Fruit fly (Drosophila melanogaster) whole organism, pupa: ENCODE measurements around the gene CG9727.

Experiments
- CG10348 ChIP-seq: fragments of 200-800 bp; sonication (Bioruptor generic); IDR thresholded peaks from 2 replicates; pipeline ENCODE4 v1.3.6; 2022; ENCODE audit warnings: missing biosample characterization, missing genetic modification characterization
- CG12605 ChIP-seq: fragments of 200-800 bp; sonication (Bioruptor generic); IDR thresholded peaks from 2 replicates; pipeline ENCODE4 v1.3.6; 2022; ENCODE audit warnings: missing biosample characterization, missing genetic modification characterization
- CG13204 ChIP-seq: fragments of 200-800 bp; sonication (Bioruptor generic); optimal IDR thresholded peaks from 2 replicates; lab custom pipeline; 2018; ENCODE audit warnings: missing biosample characterization, mild to moderate bottlenecking, missing genetic modification characterization, moderate library complexity
- CG14655 ChIP-seq: fragments of 200-800 bp; sonication (Bioruptor generic); optimal IDR thresholded peaks from 3 replicates; lab custom pipeline; 2017; ENCODE audit warnings: mild to moderate bottlenecking, missing biosample characterization, missing genetic modification reagents, missing genetic modification characterization
- CG15710 ChIP-seq: fragments of 200-800 bp; sonication (Bioruptor generic); optimal IDR thresholded peaks from 2 replicates; lab custom pipeline; 2018; ENCODE audit warnings: missing biosample characterization, mild to moderate bottlenecking, missing genetic modification characterization, moderate library complexity
- CG17806 ChIP-seq: fragments of 200-800 bp; sonication (Bioruptor generic); optimal IDR thresholded peaks from 2 replicates; lab custom pipeline; 2018; ENCODE audit warnings: missing biosample characterization, mild to moderate bottlenecking, missing genetic modification characterization, moderate library complexity
- CG32121 ChIP-seq: fragments of 200-800 bp; sonication (Bioruptor generic); IDR thresholded peaks from 2 replicates; pipeline ENCODE4 v1.3.6; 2022; ENCODE audit warnings: missing biosample characterization, missing genetic modification characterization
- CG34367 ChIP-seq: fragments of 200-800 bp; sonication (Bioruptor generic); optimal IDR thresholded peaks from 2 replicates; lab custom pipeline; 2018; ENCODE audit warnings: missing biosample characterization, mild to moderate bottlenecking, missing genetic modification characterization
- CG4496 ChIP-seq: fragments of 200-800 bp; sonication (Bioruptor generic); IDR thresholded peaks from 3 replicates; pipeline ENCODE4 v1.3.6; 2022; ENCODE audit warnings: missing biosample characterization, missing genetic modification characterization
- CG8159 ChIP-seq: fragments of 200-800 bp; sonication (Bioruptor generic); optimal IDR thresholded peaks from 3 replicates; lab custom pipeline; 2018; ENCODE audit warnings: missing biosample characterization, mild to moderate bottlenecking, missing genetic modification characterization, moderate library complexity
- CG8301 ChIP-seq: fragments of 200-800 bp; sonication (Bioruptor generic); optimal IDR thresholded peaks from 2 replicates; lab custom pipeline; 2018; ENCODE audit warnings: missing biosample characterization, mild to moderate bottlenecking, missing genetic modification characterization
- CG9948 ChIP-seq: fragments of 200-800 bp; sonication (Bioruptor generic); optimal IDR thresholded peaks from 2 replicates; lab custom pipeline; 2018; ENCODE audit warnings: missing biosample characterization, mild to moderate bottlenecking, missing genetic modification characterization, moderate library complexity
- D1 ChIP-seq: fragments of 200-800 bp; sonication (Bioruptor generic); optimal IDR thresholded peaks from 2 replicates; lab custom pipeline; 2018; ENCODE audit warnings: missing biosample characterization, mild to moderate bottlenecking, missing genetic modification characterization, moderate library complexity
- EcR ChIP-seq: fragments of 200-800 bp; sonication (Bioruptor generic); optimal IDR thresholded peaks from 3 replicates; lab custom pipeline; 2019; ENCODE audit warnings: missing biosample characterization, missing genetic modification characterization, mild to moderate bottlenecking, moderate library complexity, missing genetic modification reagents
- Ets98B ChIP-seq: fragments of 200-800 bp; sonication (Bioruptor generic); IDR thresholded peaks from 2 replicates; pipeline ENCODE4 v1.3.6; 2022; ENCODE audit warnings: missing biosample characterization, missing genetic modification characterization
- Pif1A ChIP-seq: fragments of 200-800 bp; sonication (Bioruptor generic); optimal IDR thresholded peaks from 3 replicates; lab custom pipeline; 2016; ENCODE audit warnings: missing biosample characterization, missing genetic modification characterization
- Pif1B ChIP-seq: fragments of 200-800 bp; sonication (Bioruptor generic); optimal IDR thresholded peaks from 3 replicates; lab custom pipeline; 2016; ENCODE audit warnings: missing biosample characterization, missing genetic modification characterization
- Snoo ChIP-seq: fragments of 200-800 bp; sonication (Bioruptor generic); optimal IDR thresholded peaks from 3 replicates; lab custom pipeline; 2017; ENCODE audit warnings: missing biosample characterization, mild to moderate bottlenecking, missing genetic modification characterization, inconsistent platforms
- fd96Ca ChIP-seq: fragments of 200-800 bp; sonication (Bioruptor generic); IDR thresholded peaks from 3 replicates; pipeline ENCODE4 v1.3.6; 2022; ENCODE audit warnings: missing biosample characterization, missing genetic modification characterization
- gl ChIP-seq: fragments of 200-800 bp; sonication (Bioruptor generic); optimal IDR thresholded peaks from 2 replicates; lab custom pipeline; 2018; ENCODE audit warnings: missing biosample characterization, mild to moderate bottlenecking, missing genetic modification characterization
- rn ChIP-seq: fragments of 200-800 bp; sonication (Bioruptor generic); IDR thresholded peaks from 2 replicates; pipeline ENCODE4 v1.3.6; 2022; ENCODE audit warnings: missing biosample characterization, missing genetic modification characterization

Gene CG9727

DNA sequence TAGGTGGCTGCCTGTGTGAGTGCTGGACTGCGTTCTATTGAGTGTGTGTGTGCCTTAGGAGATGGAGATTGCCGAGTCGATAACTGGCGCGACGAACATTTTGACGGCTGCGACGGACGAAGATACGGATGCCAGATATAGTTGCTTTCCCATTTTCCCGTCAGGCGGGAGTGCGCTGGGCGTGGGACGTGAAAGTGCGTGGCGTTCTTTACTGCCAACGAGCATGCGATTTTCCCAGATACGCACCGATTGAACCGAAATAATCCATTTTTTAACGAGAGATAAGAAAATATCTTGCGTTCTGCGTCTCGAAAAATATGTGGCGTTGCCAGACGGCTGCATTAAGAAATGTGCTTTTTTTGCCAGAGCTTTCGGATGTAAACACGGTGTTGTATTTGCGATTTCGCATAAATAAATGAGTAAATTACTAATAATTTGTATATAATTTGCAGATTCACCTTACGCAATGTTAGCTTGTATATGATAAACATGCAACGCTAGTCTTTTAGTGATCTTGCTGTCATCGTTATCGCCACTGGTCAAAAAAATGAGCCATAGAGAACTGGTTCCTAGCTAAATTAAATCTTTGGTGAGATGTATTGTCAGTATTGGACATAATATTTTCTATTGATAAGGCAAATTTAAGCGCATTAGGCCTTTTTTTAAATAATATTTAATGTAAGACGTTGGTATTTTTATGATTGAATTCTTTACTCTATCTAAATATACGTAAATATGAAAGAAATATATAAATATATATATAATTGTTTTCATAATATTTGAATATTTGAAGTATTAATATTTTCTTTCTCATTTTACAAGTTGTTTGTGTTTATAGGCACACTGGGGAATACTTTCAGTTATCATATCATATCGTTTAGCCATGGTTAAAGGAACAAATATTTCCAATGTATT, at the start of gene CG9727:
Gene CG9727, minus strand, starts transcription at position 537 of the 915 bp plus-strand sequence.
- no peak for TF ChIP-seq Ets98B (GFP tag; lab: Robert Waterston, UW)
- TF ChIP-seq Snoo (tag; lab: Kevin White, UChicago), result no peak
- no peak for TF ChIP-seq CG13204 (GFP tag; lab: Kevin White, UChicago)
- TF ChIP-seq CG34367 (tag; lab: Kevin White, UChicago), result no peak
- TF ChIP-seq fd96Ca, result no peak
- TF ChIP-seq D1 (tag; lab: Kevin White, UChicago), result no peak
- TF ChIP-seq CG17806 (tag; lab: Kevin White, UChicago), result no peak
- 0 out of 3 replicates have a peak, but pooled peaks have one; percentile 14 for TF ChIP-seq CG4496 (GFP tag; lab: Robert Waterston, UW)
- TF ChIP-seq, all 21 proteins: peak for 1

DNA sequence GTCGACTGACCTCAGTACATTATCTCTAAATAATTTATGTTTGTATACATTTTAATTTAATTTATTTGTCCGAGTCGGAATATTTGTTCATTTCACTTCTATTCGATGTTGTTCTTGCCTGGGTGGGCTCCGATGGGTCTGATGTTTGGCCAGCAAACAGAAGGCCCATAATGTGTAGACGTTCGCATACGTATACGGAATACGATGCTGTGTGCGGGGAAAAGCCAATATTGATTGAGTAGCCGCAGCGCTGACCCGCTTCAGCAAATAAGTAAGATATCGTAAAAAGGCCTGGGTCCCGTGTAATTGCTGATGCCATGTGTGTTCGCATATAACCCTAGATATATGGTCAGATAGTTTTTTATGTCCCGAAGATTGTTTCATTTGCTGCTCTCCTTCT, 47.9 kb upstream of the CG9727 start:
- TF ChIP-seq CG8301 (tag; lab: Kevin White, UChicago) (no peak), CG34367 (tag; lab: Kevin White, UChicago) (no peak), CG4496 (GFP tag; lab: Robert Waterston, UW) (no peak)

DNA sequence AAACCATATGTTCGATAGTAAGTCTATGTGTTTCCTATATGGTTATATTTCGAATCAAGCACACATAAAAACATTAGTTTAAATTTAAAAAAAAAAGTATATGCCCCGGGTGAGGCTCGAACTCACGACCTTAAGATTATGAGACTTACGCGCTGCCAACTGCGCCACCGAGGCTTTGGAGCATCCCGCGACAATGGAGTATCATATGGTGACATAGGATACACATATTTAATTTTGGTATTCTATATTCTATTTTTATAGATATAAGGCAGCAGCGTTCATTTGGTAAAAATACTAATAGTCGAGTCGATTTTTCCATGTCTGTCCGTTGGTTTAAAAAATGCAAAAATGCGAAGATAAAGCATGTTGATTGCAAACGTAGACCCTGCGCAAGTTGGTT, 39.5 kb upstream of the CG9727 start:
- TF ChIP-seq CG32121 (GFP tag; lab: Robert Waterston, UW), result no peak
- TF ChIP-seq Pif1A (GFP tag; lab: Kevin White, UChicago), result no peak
- TF ChIP-seq Snoo (tag; lab: Kevin White, UChicago), result no peak
- no peak for TF ChIP-seq CG8301 (tag; lab: Kevin White, UChicago)
- no peak for TF ChIP-seq CG8159 (tag; lab: Kevin White, UChicago)
- no peak for TF ChIP-seq fd96Ca

DNA sequence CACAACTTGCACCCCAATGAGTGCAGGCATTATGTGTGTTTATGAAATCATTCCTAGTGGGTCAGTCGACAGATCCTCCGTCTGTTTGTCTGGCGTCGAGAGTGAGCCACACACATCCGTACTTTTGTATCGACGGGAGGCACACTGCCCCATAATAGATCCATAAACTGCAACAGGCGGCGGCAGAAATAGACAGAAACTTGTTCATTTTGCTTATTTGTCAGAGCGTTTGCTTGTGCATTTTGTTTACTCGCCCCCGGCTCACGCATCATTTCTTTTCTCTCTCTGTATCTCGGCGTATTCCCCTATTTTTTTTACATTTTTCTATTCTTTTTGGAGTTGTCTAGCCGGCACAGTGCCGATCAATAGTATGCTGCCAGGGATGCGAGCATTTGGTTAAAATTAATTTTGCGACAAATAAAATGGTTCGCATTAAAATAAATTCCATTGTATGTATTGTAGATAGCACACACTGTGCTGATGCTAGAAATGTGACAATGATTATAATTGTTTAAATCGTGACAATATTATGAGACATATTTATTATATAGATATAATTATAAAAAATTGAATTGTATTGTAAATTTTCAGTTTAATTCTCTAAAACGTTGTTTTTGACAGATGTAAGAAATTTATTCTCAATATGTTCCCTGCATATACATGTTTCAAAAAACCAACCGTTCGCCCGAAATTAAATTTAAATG, 25.4 kb upstream of the CG9727 start:
- TF ChIP-seq Pif1B (GFP tag; lab: Kevin White, UChicago) (no peak), fd96Ca (peak; percentile 19; the same call in 1 of the 3 replicates), CG12605 (GFP tag; lab: Robert Waterston, UW) (no peak), CG32121 (GFP tag; lab: Robert Waterston, UW) (peak; percentile 66; the same call in 1 of the 2 replicates)

DNA sequence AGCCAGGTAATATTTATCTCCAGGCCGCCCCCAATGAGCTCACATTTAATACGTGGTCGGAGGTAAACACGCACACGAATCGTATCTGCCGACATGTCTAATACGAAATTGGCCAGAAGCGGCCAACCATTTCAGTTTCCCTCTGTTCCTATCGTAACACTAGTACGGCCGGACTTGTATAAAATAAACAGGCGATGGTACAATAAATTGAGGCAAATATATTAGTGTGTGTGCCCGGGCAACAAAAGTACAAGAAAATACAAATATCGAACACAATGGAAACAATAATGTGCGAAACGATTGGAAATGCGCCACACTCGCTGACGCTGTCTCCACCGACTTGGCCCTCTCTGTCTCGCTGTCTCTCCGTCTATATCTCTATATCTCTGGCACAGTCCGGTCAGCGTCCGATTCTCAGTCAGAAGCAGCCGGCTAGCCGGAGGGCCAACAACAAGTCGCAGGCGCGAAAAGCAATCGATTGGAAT, 21.4 kb upstream of the CG9727 start, which contains the start of gene CG15186:
Gene CG15186, plus strand, starts transcription at position 435 of the 485 bp plus-strand sequence.
- TF ChIP-seq CG8159 (tag; lab: Kevin White, UChicago) (no peak), CG10348 (GFP tag; lab: Robert Waterston, UW) (no peak), CG32121 (GFP tag; lab: Robert Waterston, UW) (no peak), CG17806 (tag; lab: Kevin White, UChicago) (no peak), CG14655 (GFP tag; lab: Kevin White, UChicago) (no peak), CG12605 (GFP tag; lab: Robert Waterston, UW) (no peak), CG8301 (tag; lab: Kevin White, UChicago) (no peak), CG13204 (GFP tag; lab: Kevin White, UChicago) (no peak), CG4496 (GFP tag; lab: Robert Waterston, UW) (no peak)

DNA sequence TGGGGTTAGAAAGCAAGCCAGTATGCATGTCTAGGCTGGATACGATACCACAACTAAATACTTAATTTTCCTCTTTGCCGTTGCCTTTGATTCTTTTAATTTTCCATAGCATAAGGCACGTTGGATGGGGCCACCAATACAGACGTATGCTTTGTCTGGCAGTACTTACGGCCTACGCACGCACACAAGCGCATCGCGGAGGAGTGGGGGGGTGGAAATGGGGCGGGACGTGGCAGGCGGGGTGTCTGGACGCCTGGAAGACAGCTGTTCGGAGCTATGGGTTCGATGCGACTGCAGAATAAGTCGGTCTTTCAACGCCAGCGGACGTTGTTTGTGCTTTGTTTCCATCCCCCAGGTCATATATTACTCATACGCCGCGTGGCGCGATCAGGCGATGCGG, 20.0 kb upstream of the CG9727 start:
- TF ChIP-seq Pif1A (GFP tag; lab: Kevin White, UChicago), result no peak
- TF ChIP-seq CG10348 (GFP tag; lab: Robert Waterston, UW), result no peak
- no peak for TF ChIP-seq CG9948 (tag; lab: Kevin White, UChicago)
- TF ChIP-seq CG14655 (GFP tag; lab: Kevin White, UChicago), result no peak
- no peak for TF ChIP-seq CG13204 (GFP tag; lab: Kevin White, UChicago)
- no peak for TF ChIP-seq CG12605 (GFP tag; lab: Robert Waterston, UW)
- TF ChIP-seq fd96Ca, result no peak
- TF ChIP-seq CG34367 (tag; lab: Kevin White, UChicago), result no peak
- TF ChIP-seq D1 (tag; lab: Kevin White, UChicago), result no peak
- no peak for TF ChIP-seq CG15710 (tag; lab: Kevin White, UChicago)
- TF ChIP-seq CG8301 (tag; lab: Kevin White, UChicago), result no peak
- TF ChIP-seq CG8159 (tag; lab: Kevin White, UChicago), result no peak
- no peak for TF ChIP-seq rn
- TF ChIP-seq CG17806 (tag; lab: Kevin White, UChicago), result no peak
- no peak for TF ChIP-seq Ets98B (GFP tag; lab: Robert Waterston, UW)
- TF ChIP-seq Snoo (tag; lab: Kevin White, UChicago), result no peak
- TF ChIP-seq CG4496 (GFP tag; lab: Robert Waterston, UW), result no peak
- no peak for TF ChIP-seq EcR
- TF ChIP-seq Pif1B (GFP tag; lab: Kevin White, UChicago), result no peak
- TF ChIP-seq gl (tag; lab: Kevin White, UChicago), result no peak
- TF ChIP-seq, all 21 proteins: peak for 0
